Worm (Caenorhabditis elegans) whole organism, midembryonic: Measurements from ENCODE around the gene C02B8.6.

Experiments used
- T22C8.4 ChIP-seq: fragments of 200-800 bp; sonication (Bioruptor generic); IDR thresholded peaks from 2 replicates; pipeline ENCODE4 v1.3.6; 2022; ENCODE audit warnings: missing genetic modification characterization, missing compliant biosample characterization
- flt-1 ChIP-seq: fragments of 200-800 bp; sonication (Bioruptor generic); IDR thresholded peaks from 2 replicates; pipeline ENCODE4 v1.3.6; 2022; ENCODE audit warnings: missing genetic modification characterization, missing compliant biosample characterization
- med-1 ChIP-seq: sonication (generic microtip); optimal IDR thresholded peaks from 2 replicates; lab custom pipeline; 2017; ENCODE audit warnings: missing genetic modification characterization, mild to moderate bottlenecking, missing compliant biosample characterization, antibody characterized with exemption, missing genetic modification reagents; ENCODE audit not compliant: insufficient read depth

ce11 chrX:8089266-8089909 is 46.7 kb downstream of the C02B8.6 start:
- TF ChIP-seq med-1 (GFP tag; lab: Kevin White, UChicago) (no peak), flt-1 (GFP tag; lab: Robert Waterston, UW) (no peak), T22C8.4 (GFP tag; lab: Robert Waterston, UW) (no peak)
